Worm (Caenorhabditis elegans): Measurements from ENCODE around the gene col-165.

DNA sequence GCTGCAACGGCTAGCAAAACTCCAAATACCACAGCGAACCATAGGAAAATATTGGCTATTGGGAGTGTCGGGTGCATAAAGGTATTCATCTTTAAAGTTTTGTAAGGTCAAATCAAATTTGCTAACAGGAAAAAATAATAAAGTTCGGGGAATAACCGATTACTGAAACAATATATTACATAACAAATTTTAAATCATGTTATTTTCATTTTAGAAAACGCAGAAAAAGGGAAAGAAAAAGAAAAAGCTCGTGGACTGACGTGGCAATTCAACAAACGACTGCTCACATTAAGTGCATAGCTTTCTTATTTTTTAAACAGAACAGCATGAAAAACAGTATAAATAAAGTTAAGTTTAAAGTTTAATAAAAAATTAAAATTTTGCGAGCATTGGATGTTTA lies 19.7 kb downstream of the col-165 start, which contains the start of gene R160.6:
- TF ChIP-seq hnd-1 (tag; optimal IDR thresholded peaks at IDR 0.05) (no peak), aly-1 (tag; optimal IDR thresholded peaks at IDR 0.05) (no peak), ama-1 (optimal IDR thresholded peaks at IDR 0.05) (no peak), flt-1 (GFP tag; IDR thresholded peaks at IDR 0.05) (no peak), ceh-36 (tag; optimal IDR thresholded peaks at IDR 0.05) (no peak), hmg-4 (GFP tag; optimal IDR thresholded peaks at IDR 0.05) (no peak), scrt-1 (GFP tag; IDR thresholded peaks at IDR 0.05) (no peak), F13C5.2 (tag; optimal IDR thresholded peaks at IDR 0.05) (no peak)
